In the genomic region with DNA sequence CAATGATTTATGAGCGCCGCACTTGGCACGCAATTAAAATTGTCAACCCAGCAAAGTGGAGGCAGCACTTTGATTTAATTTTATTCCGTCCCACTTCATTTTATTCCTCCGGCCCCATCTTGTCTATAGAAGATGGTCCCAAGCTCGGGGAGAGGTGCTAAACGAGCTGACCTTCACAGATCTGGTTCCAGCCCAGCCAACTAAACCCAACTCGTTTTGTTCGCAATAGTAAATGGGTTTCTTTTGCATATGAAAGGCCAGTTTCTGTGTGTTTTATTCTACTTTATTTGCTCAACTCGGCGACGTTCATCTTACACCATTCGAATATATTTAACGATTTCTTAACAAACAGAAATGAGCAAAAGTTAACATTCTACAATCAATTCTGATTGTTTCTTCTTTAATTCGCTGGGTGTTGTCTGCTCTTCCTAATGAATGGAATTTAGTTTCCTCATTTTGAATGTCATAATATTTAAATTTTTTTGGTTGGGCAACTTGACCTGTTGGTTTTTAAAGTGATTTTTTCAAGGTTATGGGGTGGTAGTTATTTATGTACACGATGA, we compare ENCODE assay signal across 2 fruit fly cellular contexts.
TF ChIP-seq lines count a peak whose summit lies in the region.

No protein-coding gene starts in this region.

- TF ChIP-seq CTCF in whole organism, embryonic (GFP tag; optimal IDR thresholded peaks at IDR 0.05; lab: Kevin White, UChicago), result no peak

TF ChIP-seq in whole organism, embryonic, 481 proteins besides CTCF, POLR2A, EP300 and RAD21 (continues in another document):
- TF ChIP-seq fd102C (GFP tag; optimal IDR thresholded peaks at IDR 0.05; lab: Kevin White, UChicago) (no peak), cato (GFP tag; optimal IDR thresholded peaks at IDR 0.05; lab: Kevin White, UChicago; ENCODE audit: borderline replicate concordance) (no peak), Chrac-16 (GFP tag; optimal IDR thresholded peaks at IDR 0.05; lab: Kevin White, UChicago) (no peak), chinmo (GFP tag; IDR thresholded peaks at IDR 0.05; lab: Robert Waterston, UW; ENCODE audit: partially characterized antibody) (peak; percentile 86; the same call in 2 of the 4 replicates), Asciz (GFP tag; optimal IDR thresholded peaks at IDR 0.05; lab: Kevin White, UChicago) (no peak), CG12769 (tag; optimal IDR thresholded peaks at IDR 0.05; lab: Kevin White, UChicago) (peak; percentile 65), CG13894 (tag; optimal IDR thresholded peaks at IDR 0.05; lab: Kevin White, UChicago) (peak; percentile 34), Atf6 (GFP tag; IDR thresholded peaks at IDR 0.05; lab: Robert Waterston, UW) (no peak), CG6654 (GFP tag; optimal IDR thresholded peaks at IDR 0.05; lab: Kevin White, UChicago) (no peak), HLH4C (GFP tag; IDR thresholded peaks at IDR 0.05; lab: Robert Waterston, UW; ENCODE audit: partially characterized antibody) (no peak), vvl (GFP tag; IDR thresholded peaks at IDR 0.05; lab: Robert Waterston, UW) (0 out of 2 replicates have a peak, but pooled peaks have one; percentile 27), gem (tag; optimal IDR thresholded peaks at IDR 0.05; lab: Kevin White, UChicago) (no peak), CG7745 (tag; optimal IDR thresholded peaks at IDR 0.05; lab: Kevin White, UChicago) (no peak), disco-r (GFP tag; optimal IDR thresholded peaks at IDR 0.05; lab: Kevin White, UChicago) (no peak), CG4424 (GFP tag; optimal IDR thresholded peaks at IDR 0.05; lab: Kevin White, UChicago) (no peak), ftz-f1 (GFP tag; optimal IDR thresholded peaks at IDR 0.05; lab: Kevin White, UChicago) (peak; percentile 23), CG9932 (GFP tag; IDR thresholded peaks at IDR 0.05; lab: Robert Waterston, UW) (no peak), vnd (GFP tag; IDR thresholded peaks at IDR 0.05; lab: Robert Waterston, UW; ENCODE audit: partially characterized antibody) (no peak), CG18011 (GFP tag; optimal IDR thresholded peaks at IDR 0.05; lab: Kevin White, UChicago) (no peak), Hmr (GFP tag; optimal IDR thresholded peaks at IDR 0.05; lab: Kevin White, UChicago) (no peak), CG1792 (GFP tag; optimal IDR thresholded peaks at IDR 0.05; lab: Kevin White, UChicago) (no peak), CG14667 (GFP tag; IDR thresholded peaks at IDR 0.05; lab: Robert Waterston, UW) (no peak), CG10431 (GFP tag; optimal IDR thresholded peaks at IDR 0.05; lab: Kevin White, UChicago) (no peak), bbx (GFP tag; IDR thresholded peaks at IDR 0.05; lab: Robert Waterston, UW; ENCODE audit: partially characterized antibody) (no peak), CG8281 (tag; optimal IDR thresholded peaks at IDR 0.05; lab: Kevin White, UChicago) (no peak), CG10366 (GFP tag; IDR thresholded peaks at IDR 0.05; lab: Robert Waterston, UW) (no peak), so (GFP tag; IDR thresholded peaks at IDR 0.05; lab: Robert Waterston, UW) (no peak), abd-A (tag; optimal IDR thresholded peaks at IDR 0.05; lab: Kevin White, UChicago) (peak; percentile 88), TFAM (GFP tag; optimal IDR thresholded peaks at IDR 0.05; lab: Kevin White, UChicago) (no peak), sob (GFP tag; IDR thresholded peaks at IDR 0.05; lab: Robert Waterston, UW) (no peak), odd (GFP tag; optimal IDR thresholded peaks at IDR 0.05; lab: Kevin White, UChicago) (no peak), vfl (GFP tag; optimal IDR thresholded peaks at IDR 0.05; lab: Kevin White, UChicago) (no peak), Eip74EF (GFP tag; optimal IDR thresholded peaks at IDR 0.05; lab: Kevin White, UChicago) (peak in 1 of 2 experiments; percentile 10), CG4282 (GFP tag; optimal IDR thresholded peaks at IDR 0.05; lab: Kevin White, UChicago) (no peak), MTF-1 (GFP tag; optimal IDR thresholded peaks at IDR 0.05; lab: Kevin White, UChicago; ENCODE audit: borderline replicate concordance) (no peak), CG10209 (GFP tag; optimal IDR thresholded peaks at IDR 0.05; lab: Kevin White, UChicago) (no peak), corto (GFP tag; optimal IDR thresholded peaks at IDR 0.05; lab: Kevin White, UChicago) (no peak), sd (tag; optimal IDR thresholded peaks at IDR 0.05; lab: Kevin White, UChicago) (peak; percentile 74), Doc3 (GFP tag; IDR thresholded peaks at IDR 0.05; lab: Robert Waterston, UW; ENCODE audit: partially characterized antibody) (no peak), CG11456 (GFP tag; IDR thresholded peaks at IDR 0.05; lab: Robert Waterston, UW) (no peak), Optix (GFP tag; IDR thresholded peaks at IDR 0.05; lab: Robert Waterston, UW) (no peak), jumu (GFP tag; optimal IDR thresholded peaks at IDR 0.05; lab: Kevin White, UChicago) (no peak)

TF ChIP-seq in whole organism, pupa, 21 proteins besides CTCF, POLR2A, EP300 and RAD21:
- no peak for TF ChIP-seq fd96Ca (GFP tag; IDR thresholded peaks at IDR 0.05; lab: Robert Waterston, UW)
- TF ChIP-seq EcR (GFP tag; optimal IDR thresholded peaks at IDR 0.05; lab: Kevin White, UChicago), result peak; percentile 54
- no peak for TF ChIP-seq Pif1A (GFP tag; optimal IDR thresholded peaks at IDR 0.05; lab: Kevin White, UChicago)
- no peak for TF ChIP-seq CG12605 (GFP tag; IDR thresholded peaks at IDR 0.05; lab: Robert Waterston, UW)
- no peak for TF ChIP-seq rn (GFP tag; IDR thresholded peaks at IDR 0.05; lab: Robert Waterston, UW)
- TF ChIP-seq Pif1B (GFP tag; optimal IDR thresholded peaks at IDR 0.05; lab: Kevin White, UChicago), result no peak
